Worm (Caenorhabditis elegans) whole organism, L2 larva: Measurements from ENCODE around the gene F08G2.7.

Source experiments
- ceh-16 ChIP-seq: fragments of 150-350 bp; optimal IDR thresholded peaks from 2 replicates; lab custom pipeline; 2014; ENCODE audit warnings: missing biosample characterization, missing genetic modification characterization
- lin-13 ChIP-seq: fragments of 150-350 bp; optimal IDR thresholded peaks from 2 replicates; lab custom pipeline; 2014; ENCODE audit warnings: missing biosample characterization, missing genetic modification reagents, missing genetic modification characterization
- lsy-2 ChIP-seq, 2 experiments: fragments of 150-350 bp in 1 of 2; sonication (generic microtip) in 1 of 2; optimal IDR thresholded peaks; 2 replicates each; lab custom pipeline; 2014 to 2017; ENCODE audit warnings: missing biosample characterization in 2 of 2, missing genetic modification characterization in 2 of 2
- nhr-10 ChIP-seq: sonication (generic microtip); optimal IDR thresholded peaks from 2 replicates; lab custom pipeline; 2017; ENCODE audit warnings: missing biosample characterization, missing genetic modification characterization
- nhr-12 ChIP-seq: fragments of 150-350 bp; optimal IDR thresholded peaks from 2 replicates; lab custom pipeline; 2014; ENCODE audit warnings: missing biosample characterization, missing genetic modification characterization
- nhr-6 ChIP-seq: fragments of 150-350 bp; optimal IDR thresholded peaks from 2 replicates; lab custom pipeline; 2014; ENCODE audit warnings: missing biosample characterization, missing genetic modification characterization
- nhr-77 ChIP-seq: fragments of 150-350 bp; optimal IDR thresholded peaks from 2 replicates; lab custom pipeline; 2014; ENCODE audit warnings: missing biosample characterization, missing genetic modification characterization
- snpc-4 ChIP-seq: fragments of 150-350 bp; optimal IDR thresholded peaks from 2 replicates; lab custom pipeline; 2014; ENCODE audit warnings: missing biosample characterization, missing genetic modification characterization
- unc-39 ChIP-seq: fragments of 150-350 bp; optimal IDR thresholded peaks from 2 replicates; lab custom pipeline; 2014; ENCODE audit warnings: missing biosample characterization, missing genetic modification characterization

DNA sequence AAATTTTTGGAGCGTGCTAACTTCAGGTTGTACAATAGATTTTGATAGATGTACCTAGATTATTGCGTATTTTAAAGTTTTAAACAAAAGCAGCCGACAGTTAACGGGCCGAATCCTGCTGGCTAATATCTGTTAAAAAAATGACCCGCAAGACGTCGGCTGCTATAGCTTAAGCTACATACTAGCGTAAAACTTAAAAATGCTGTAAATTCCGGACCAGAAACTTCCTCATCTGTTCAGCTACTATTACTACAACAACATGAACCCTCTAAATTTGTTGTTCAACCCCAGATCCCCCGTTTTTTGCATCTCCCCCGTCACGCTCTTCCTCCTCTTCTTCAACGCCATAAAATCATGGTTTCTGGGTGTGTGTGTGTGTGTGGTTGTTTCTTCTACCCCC lies 54.1 kb downstream of the F08G2.7 start:
- TF ChIP-seq nhr-77 (tag; lab: Kevin White, UChicago) (no peak), snpc-4 (no peak), ceh-16 (tag; lab: Kevin White, UChicago) (no peak), lin-13 (no peak), lsy-2 (tag; optimal IDR thresholded peaks at IDR 0.05; lab: Kevin White, UChicago) (no peak), nhr-10 (tag; lab: Kevin White, UChicago) (no peak), nhr-12 (tag; lab: Kevin White, UChicago) (no peak), nhr-6 (tag; lab: Kevin White, UChicago) (no peak), unc-39 (tag; lab: Kevin White, UChicago) (no peak)
